Worm (Caenorhabditis elegans) whole organism, mixed stage, embryonic: Measurements from ENCODE around the gene C02F5.13.

Experiments used
- blmp-1 ChIP-seq: fragments of 150-350 bp; optimal IDR thresholded peaks from 2 replicates; lab custom pipeline; 2014; ENCODE audit warnings: missing biosample characterization, missing genetic modification characterization
- cnd-1 ChIP-seq: fragments of 200-800 bp; sonication (Bioruptor generic); optimal IDR thresholded peaks from 2 replicates; lab custom pipeline; 2018; ENCODE audit warnings: mild to moderate bottlenecking, missing genetic modification characterization, missing compliant biosample characterization
- lin-13 ChIP-seq: fragments of 150-350 bp; optimal IDR thresholded peaks from 2 replicates; lab custom pipeline; 2014; ENCODE audit warnings: missing biosample characterization, missing genetic modification characterization
- mab-5 ChIP-seq: fragments of 150-350 bp; optimal IDR thresholded peaks from 2 replicates; lab custom pipeline; 2014; ENCODE audit warnings: missing biosample characterization, missing genetic modification characterization
- mep-1 ChIP-seq: fragments of 150-350 bp; optimal IDR thresholded peaks from 2 replicates; lab custom pipeline; 2017; ENCODE audit warnings: missing biosample characterization, missing genetic modification reagents, missing genetic modification characterization, inconsistent platforms
- pha-4 ChIP-seq: fragments of 150-350 bp; optimal IDR thresholded peaks from 2 replicates; lab custom pipeline; 2018; ENCODE audit warnings: missing biosample characterization, missing genetic modification reagents, missing genetic modification characterization
- sem-2 ChIP-seq: fragments of 200-800 bp; sonication (Bioruptor generic); optimal IDR thresholded peaks from 2 replicates; lab custom pipeline; 2018; ENCODE audit warnings: mild to moderate bottlenecking, missing genetic modification characterization, missing compliant biosample characterization
- snpc-4 ChIP-seq: fragments of 150-350 bp; optimal IDR thresholded peaks from 2 replicates; lab custom pipeline; 2014; ENCODE audit warnings: missing biosample characterization, missing genetic modification characterization
- unc-62 ChIP-seq: fragments of 150-350 bp; optimal IDR thresholded peaks from 2 replicates; lab custom pipeline; 2014; ENCODE audit warnings: missing biosample characterization, missing genetic modification reagents, missing genetic modification characterization

ce11 chrIII:8209775-8210174 is 37.4 kb upstream of the C02F5.13 start, which contains the start of gene C30A5.10:
- no peak for TF ChIP-seq cnd-1
- no peak for TF ChIP-seq lin-13 (tag; lab: Kevin White, UChicago)
- TF ChIP-seq snpc-4 (tag; lab: Kevin White, UChicago), result no peak
- no peak for TF ChIP-seq mab-5 (tag; lab: Kevin White, UChicago)
- no peak for TF ChIP-seq pha-4 (tag; lab: Kevin White, UChicago)
- TF ChIP-seq sem-2 (GFP tag; lab: Kevin White, UChicago), result no peak
- TF ChIP-seq mep-1 (tag; lab: Kevin White, UChicago), result no peak
- TF ChIP-seq unc-62 (GFP tag; lab: Kevin White, UChicago), result no peak
- no peak for TF ChIP-seq blmp-1
